Fruit fly (Drosophila melanogaster): ENCODE data around the gene CG14687.
A peak's percentile ranks its signal among the peaks of the same experiment; 100 is the strongest.

DNA sequence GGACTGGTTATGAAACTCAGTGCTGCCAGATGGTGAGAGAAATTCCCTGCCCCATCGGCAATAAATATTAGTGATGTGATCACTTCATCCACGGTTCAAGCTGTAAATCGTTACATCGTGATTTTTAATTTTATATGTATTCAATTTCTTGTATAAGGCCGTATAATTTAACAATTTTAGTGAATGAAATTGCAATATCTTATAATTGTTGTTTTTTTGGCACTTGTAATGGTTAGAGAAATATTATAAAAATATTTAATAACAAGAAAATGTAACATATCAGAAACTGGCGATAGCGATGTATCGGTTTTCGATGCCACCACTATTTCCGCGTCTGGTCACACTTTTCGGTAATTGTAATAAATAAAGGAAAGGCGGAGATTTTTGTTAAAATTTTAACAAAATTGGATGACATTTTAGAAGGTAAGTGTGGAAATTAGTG, 8.6 kb upstream of the CG14687 start, which contains the start of the genes mRpL37 and Rbp1:
- TF ChIP-seq Neu2 (GFP tag; optimal IDR thresholded peaks at IDR 0.05; ENCODE audit: borderline replicate concordance) (no peak), psq (GFP tag; optimal IDR thresholded peaks at IDR 0.05) (peak; percentile 41), scrt (GFP tag; optimal IDR thresholded peaks at IDR 0.05) (no peak), Ets65A (GFP tag) (peak; percentile 97), dati (GFP tag; IDR thresholded peaks at IDR 0.05) (no peak), CG7271 (tag; optimal IDR thresholded peaks at IDR 0.05) (no peak), MTF-1 (GFP tag; optimal IDR thresholded peaks at IDR 0.05; ENCODE audit: borderline replicate concordance) (no peak), Dad (GFP tag; optimal IDR thresholded peaks at IDR 0.05) (peak; percentile 24), CG9876 (GFP tag; optimal IDR thresholded peaks at IDR 0.05) (no peak), CG3281 (GFP tag; optimal IDR thresholded peaks at IDR 0.05) (peak; percentile 57)
